1 worm cellular context compared by ENCODE assay signal in genomic region chrX:12843530-12843929, ce11.
TF ChIP-seq lines count a peak whose summit lies in the region.

No protein-coding gene starts in this region.

TF ChIP-seq in whole organism, L4 larva, 104 proteins besides CTCF, POLR2A, EP300 and RAD21 (continued from another document):
- no peak for TF ChIP-seq ceh-32 (tag; optimal IDR thresholded peaks at IDR 0.05; lab: Kevin White, UChicago; ENCODE audit: poor library complexity)
- no peak for TF ChIP-seq zip-11 (GFP tag; IDR thresholded peaks at IDR 0.05; lab: Robert Waterston, UW)
- no peak for TF ChIP-seq lir-3 (tag; optimal IDR thresholded peaks at IDR 0.05; lab: Kevin White, UChicago)
- 0 out of 2 replicates have a peak, but pooled peaks have one; percentile 49 for TF ChIP-seq dmd-8 (GFP tag; IDR thresholded peaks at IDR 0.05; lab: Robert Waterston, UW)
- TF ChIP-seq lin-38 (GFP tag; IDR thresholded peaks at IDR 0.05; lab: Robert Waterston, UW): no peak
- TF ChIP-seq daf-16 (GFP tag; optimal IDR thresholded peaks at IDR 0.05; lab: Kevin White, UChicago): no peak
- TF ChIP-seq daf-16 (tag; optimal IDR thresholded peaks at IDR 0.05; lab: Kevin White, UChicago): peak; percentile 44
- peak in 1 of 2 experiments; percentile 43 for TF ChIP-seq hif-1 (tag; optimal IDR thresholded peaks at IDR 0.05; lab: Kevin White, UChicago)
- no peak for TF ChIP-seq F49E8.2 (tag; optimal IDR thresholded peaks at IDR 0.05; lab: Kevin White, UChicago; ENCODE audit: borderline replicate concordance)
- TF ChIP-seq spr-3 (GFP tag; optimal IDR thresholded peaks at IDR 0.05; lab: Kevin White, UChicago): no peak
- TF ChIP-seq duxl-1 (tag; optimal IDR thresholded peaks at IDR 0.05; lab: Kevin White, UChicago; ENCODE audit: poor library complexity): peak; percentile 4
- TF ChIP-seq nhr-28 (tag; optimal IDR thresholded peaks at IDR 0.05; lab: Kevin White, UChicago): peak; percentile 43
- TF ChIP-seq nhr-102 (tag; optimal IDR thresholded peaks at IDR 0.05; lab: Kevin White, UChicago): peak; percentile 15
- no peak for TF ChIP-seq cey-2 (tag; optimal IDR thresholded peaks at IDR 0.05; lab: Kevin White, UChicago; ENCODE audit: borderline replicate concordance, insufficient read depth)
- TF ChIP-seq vab-7 (GFP tag; IDR thresholded peaks at IDR 0.05; lab: Robert Waterston, UW): peak; percentile 77
- TF ChIP-seq ceh-20 (GFP tag; IDR thresholded peaks at IDR 0.05; lab: Robert Waterston, UW): peak; percentile 55; the same call in 1 of the 2 replicates
- TF ChIP-seq sdz-12 (GFP tag; optimal IDR thresholded peaks at IDR 0.05; lab: Kevin White, UChicago): no peak
TF ChIP-seq in whole organism, L4 larva: peak in this region for 48.
